Worm (Caenorhabditis elegans) whole organism, L4/young adult: ENCODE data around the gene cyn-3.

Experiments used
- W03F9.2 ChIP-seq: fragments of 150-350 bp; optimal IDR thresholded peaks from 2 replicates; lab custom pipeline; 2014; ENCODE audit warnings: missing biosample characterization, missing genetic modification characterization
- dao-5 ChIP-seq: sonication (generic microtip); optimal IDR thresholded peaks from 2 replicates; lab custom pipeline; 2016; ENCODE audit warnings: missing genotype, missing genetic modification characterization, moderate library complexity, missing compliant biosample characterization
- him-1 ChIP-seq: sonication (generic microtip); optimal IDR thresholded peaks from 2 replicates; lab custom pipeline; 2016; ENCODE audit warnings: missing genotype, missing genetic modification reagents, missing genetic modification characterization, missing compliant biosample characterization

DNA sequence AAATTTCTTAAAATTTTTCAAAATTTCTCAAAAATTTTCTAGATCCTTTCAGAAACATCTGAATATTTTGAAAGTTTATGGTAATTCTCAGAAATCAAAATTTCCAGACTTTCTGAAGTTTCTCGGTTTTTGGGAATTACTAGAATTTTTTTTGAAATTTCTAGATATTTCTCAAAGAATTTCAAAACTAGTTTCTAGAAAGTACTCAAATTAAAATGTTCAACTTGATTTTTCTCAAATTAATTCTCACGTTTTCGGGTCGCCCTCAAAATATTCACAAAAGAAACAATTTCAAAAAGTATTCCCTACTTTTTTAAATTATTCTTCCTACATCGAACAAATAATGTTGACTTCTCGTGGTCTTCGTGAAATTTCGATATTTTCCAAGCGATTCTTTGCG, 10.0 kb upstream of the cyn-3 start, which contains the start of gene T09F5.10:
- TF ChIP-seq W03F9.2 (tag; lab: Kevin White, UChicago) (no peak), dao-5 (tag; lab: Kevin White, UChicago) (no peak), him-1 (tag; lab: Kevin White, UChicago) (no peak)
